Worm (Caenorhabditis elegans): ENCODE results near the gene clh-3.

The clh-3 gene

ce11 chrII:7199308-7199707 lies 26.4 kb downstream of the clh-3 start, which contains the start of gene E04F6.6:
E04F6.6 (minus strand) TSS chrII:7199565.
- TF ChIP-seq ceh-27 (GFP tag; optimal IDR thresholded peaks at IDR 0.05) (no peak), ceh-40 (GFP tag; IDR thresholded peaks at IDR 0.05) (no peak), lin-35 (GFP tag; optimal IDR thresholded peaks at IDR 0.05) (no peak), ceh-79 (tag; optimal IDR thresholded peaks at IDR 0.05) (no peak)

ce11 chrII:7197434-7197833 lies 28.3 kb downstream of the clh-3 start:
- TF ChIP-seq egl-18 (GFP tag; IDR thresholded peaks at IDR 0.05) (no peak), pbrm-1 (GFP tag; IDR thresholded peaks at IDR 0.05) (0 out of 2 replicates have a peak, but pooled peaks have one; percentile 28), ama-1 (optimal IDR thresholded peaks at IDR 0.05) (no peak), ama-1 (GFP tag; optimal IDR thresholded peaks at IDR 0.05) (no peak), fkh-3 (tag; optimal IDR thresholded peaks at IDR 0.05) (no peak), F10E7.11 (tag; optimal IDR thresholded peaks at IDR 0.05) (no peak), ceh-100 (GFP tag; IDR thresholded peaks at IDR 0.05) (no peak)

- TF ChIP-seq attf-6 (GFP tag; IDR thresholded peaks at IDR 0.05): no peak
- TF ChIP-seq C17E4.6 (GFP tag; IDR thresholded peaks at IDR 0.05): no peak
- peak; percentile 39 for TF ChIP-seq nhr-80 (tag; optimal IDR thresholded peaks at IDR 0.05)
- no peak for TF ChIP-seq B0035.1 (tag; optimal IDR thresholded peaks at IDR 0.05)
Measured at ce11 chrII:7196040-7196439, 29.7 kb downstream of the clh-3 start, which contains the start of gene maoc-1. maoc-1 (plus strand) TSS chrII:7196276.

ce11 chrII:7195541-7195940 lies 30.2 kb downstream of the clh-3 start, which contains the start of gene acdh-12:
acdh-12 (minus strand) TSS chrII:7195641.
- TF ChIP-seq athp-1 (tag; optimal IDR thresholded peaks at IDR 0.05) (peak; percentile 81), akir-1 (GFP tag; optimal IDR thresholded peaks at IDR 0.05) (no peak)

ce11 chrII:7189120-7189519 lies 36.6 kb downstream of the clh-3 start, which contains the start of gene E04F6.4:
E04F6.4 (plus strand) TSS chrII:7189420.
- TF ChIP-seq nhr-90 (tag; optimal IDR thresholded peaks at IDR 0.05) (no peak), somi-1 (GFP tag; optimal IDR thresholded peaks at IDR 0.05) (no peak), hlh-26 (GFP tag; conservative IDR thresholded peaks at IDR 0.05) (no peak), zim-3 (tag; optimal IDR thresholded peaks at IDR 0.05) (no peak), bed-1 (GFP tag; IDR thresholded peaks at IDR 0.05) (no peak), lin-26 (GFP tag; IDR thresholded peaks at IDR 0.05) (no peak), mxl-1 (tag; optimal IDR thresholded peaks at IDR 0.05) (no peak), cebp-2 (GFP tag; IDR thresholded peaks at IDR 0.05) (no peak), hmg-20 (GFP tag; IDR thresholded peaks at IDR 0.05) (no peak), F49E8.2 (tag; optimal IDR thresholded peaks at IDR 0.05; ENCODE audit: insufficient read depth) (no peak), dpl-1 (GFP tag; optimal IDR thresholded peaks at IDR 0.05) (no peak), lin-40 (tag; optimal IDR thresholded peaks at IDR 0.05) (no peak), akir-1 (GFP tag; optimal IDR thresholded peaks at IDR 0.05) (no peak), lsl-1 (GFP tag; optimal IDR thresholded peaks at IDR 0.05) (no peak), aptf-2 (GFP tag; conservative IDR thresholded peaks at IDR 0.05) (no peak)

- no peak for TF ChIP-seq T07F8.4 (tag; optimal IDR thresholded peaks at IDR 0.05)
- no peak for TF ChIP-seq hlh-12 (tag; optimal IDR thresholded peaks at IDR 0.05)
Measured at ce11 chrII:7187110-7187509, 38.6 kb downstream of the clh-3 start, which contains the start of gene C27H5.6. C27H5.6 (minus strand) TSS chrII:7187210.
